Worm (Caenorhabditis elegans) whole organism, early embryonic: ENCODE results near the gene nep-23.
"Not testable (repeated sequence)": the region's sequence is repeated elsewhere in the genome, so short reads cannot be mapped to it uniquely, and the experiment has no call there.

Source experiments
- B0310.2 ChIP-seq: sonication (generic microtip); optimal IDR thresholded peaks from 2 replicates; lab custom pipeline; 2016; ENCODE audit warnings: mild to moderate bottlenecking, missing genetic modification characterization, missing compliant biosample characterization
- F13C5.2 ChIP-seq: sonication (generic microtip); optimal IDR thresholded peaks from 2 replicates; lab custom pipeline; 2017; ENCODE audit warnings: mild to moderate bottlenecking, missing genetic modification characterization, inconsistent platforms, missing compliant biosample characterization
- aly-1 ChIP-seq: sonication (generic microtip); optimal IDR thresholded peaks from 2 replicates; lab custom pipeline; 2016; ENCODE audit warnings: missing genetic modification characterization, missing compliant biosample characterization
- ama-1 ChIP-seq: fragments of 150-350 bp; optimal IDR thresholded peaks from 2 replicates; lab custom pipeline; 2014
- ceh-36 ChIP-seq: sonication (generic microtip); optimal IDR thresholded peaks from 2 replicates; lab custom pipeline; 2016; ENCODE audit warnings: missing genetic modification characterization, inconsistent platforms, missing compliant biosample characterization
- flt-1 ChIP-seq: fragments of 200-800 bp; sonication (Bioruptor generic); IDR thresholded peaks from 2 replicates; pipeline ENCODE4 v1.3.6; 2022; ENCODE audit warnings: missing genetic modification characterization, missing compliant biosample characterization
- hmg-4 ChIP-seq: fragments of 200-800 bp; sonication (Bioruptor generic); optimal IDR thresholded peaks from 2 replicates; lab custom pipeline; 2018; ENCODE audit warnings: mild to moderate bottlenecking, missing genetic modification characterization, missing compliant biosample characterization
- hnd-1 ChIP-seq: sonication (generic microtip); optimal IDR thresholded peaks from 2 replicates; lab custom pipeline; 2016; ENCODE audit warnings: missing genetic modification characterization, missing compliant biosample characterization
- pes-1 ChIP-seq: fragments of 200-800 bp; sonication (Bioruptor generic); IDR thresholded peaks from 2 replicates; pipeline ENCODE4 v1.3.6; 2022; ENCODE audit warnings: missing genetic modification reagents, missing genetic modification characterization, missing compliant biosample characterization
- scrt-1 ChIP-seq: fragments of 200-800 bp; sonication (Bioruptor generic); IDR thresholded peaks from 2 replicates; pipeline ENCODE4 v1.3.6; 2022; ENCODE audit warnings: missing genetic modification characterization, missing compliant biosample characterization
- sea-1 ChIP-seq: fragments of 200-800 bp; sonication (Bioruptor generic); conservative IDR thresholded peaks from 2 replicates; pipeline ENCODE4 v1.3.6; 2022; ENCODE audit warnings: missing genetic modification characterization, missing compliant biosample characterization
- tbx-11 ChIP-seq: fragments of 200-800 bp; sonication (Bioruptor generic); IDR thresholded peaks from 2 replicates; pipeline ENCODE4 v1.3.6; 2022; ENCODE audit warnings: missing genetic modification characterization, missing compliant biosample characterization

- not testable (repeated sequence) for TF ChIP-seq tbx-11 (GFP tag; lab: Robert Waterston, UW); ama-1 (lab: Kevin White, UChicago); ceh-36 (tag; lab: Kevin White, UChicago); sea-1 (GFP tag; lab: Robert Waterston, UW); aly-1 (tag; lab: Kevin White, UChicago); F13C5.2 (tag; lab: Kevin White, UChicago); scrt-1 (GFP tag; lab: Robert Waterston, UW); B0310.2; hmg-4 (GFP tag; lab: Kevin White, UChicago); hnd-1
- TF ChIP-seq pes-1 (GFP tag; lab: Robert Waterston, UW) (peak; percentile 53; the same call in 1 of the 2 replicates), flt-1 (GFP tag; lab: Robert Waterston, UW) (peak; percentile 47; the same call in 1 of the 2 replicates)
These were observed 37.7 kb upstream of the nep-23 start for ce11 chrIV:16882414-16882813.
